Fruit fly (Drosophila melanogaster) whole organism, embryonic: Measurements from ENCODE around the gene Orp8.

Experiments used
- Abd-B ChIP-seq: fragments of 200-800 bp; sonication (Bioruptor generic); optimal IDR thresholded peaks from 2 replicates; lab custom pipeline; 2018; ENCODE audit warnings: missing biosample characterization, mild to moderate bottlenecking, missing genetic modification characterization, moderate library complexity
- Ada2b ChIP-seq: fragments of 200-800 bp; sonication (Bioruptor generic); IDR thresholded peaks from 2 replicates; pipeline ENCODE4 v1.3.6; 2022; ENCODE audit warnings: missing biosample characterization, missing genetic modification characterization
- Blimp-1 ChIP-seq: fragments of 200-800 bp; sonication (Bioruptor generic); optimal IDR thresholded peaks from 3 replicates; lab custom pipeline; 2018; ENCODE audit warnings: missing biosample characterization, missing genetic modification characterization, mild to moderate bottlenecking, moderate library complexity, missing genetic modification reagents
- CG10321 ChIP-seq: fragments of 200-800 bp; sonication (Bioruptor generic); IDR thresholded peaks from 2 replicates; pipeline ENCODE4 v1.3.6; 2022; ENCODE audit warnings: missing biosample characterization, missing genetic modification characterization
- CG10543 ChIP-seq: fragments of 200-800 bp; sonication (Bioruptor generic); optimal IDR thresholded peaks from 3 replicates; lab custom pipeline; 2017; ENCODE audit warnings: missing biosample characterization, mild to moderate bottlenecking, missing genetic modification characterization, moderate library complexity
- CG11696 ChIP-seq: fragments of 200-800 bp; sonication (Bioruptor generic); IDR thresholded peaks from 2 replicates; pipeline ENCODE4 v1.3.6; 2022; ENCODE audit warnings: missing biosample characterization, missing genetic modification characterization
- CG12155 ChIP-seq: fragments of 200-800 bp; sonication (Bioruptor generic); optimal IDR thresholded peaks from 3 replicates; lab custom pipeline; 2016; ENCODE audit warnings: missing biosample characterization, missing genetic modification characterization
- CG12744 ChIP-seq: fragments of 200-800 bp; sonication (Bioruptor generic); optimal IDR thresholded peaks from 2 replicates; lab custom pipeline; 2016; ENCODE audit warnings: missing biosample characterization, missing genetic modification characterization
- CG14860 ChIP-seq: fragments of 200-800 bp; sonication (Bioruptor generic); IDR thresholded peaks from 3 replicates; pipeline ENCODE4 v1.3.6; 2022; ENCODE audit warnings: missing biosample characterization, missing genetic modification characterization; ENCODE audit not compliant: partially characterized antibody
- CG2199 ChIP-seq: fragments of 200-800 bp; sonication (Bioruptor generic); IDR thresholded peaks from 3 replicates; pipeline ENCODE4 v1.3.6; 2022; ENCODE audit warnings: missing biosample characterization, missing genetic modification characterization
- CG30020 ChIP-seq: fragments of 200-800 bp; optimal IDR thresholded peaks from 2 replicates; lab custom pipeline; 2019; ENCODE audit warnings: missing biosample characterization, mild to moderate bottlenecking, missing genetic modification characterization, moderate library complexity
- CG4360 ChIP-seq: fragments of 200-800 bp; sonication (Bioruptor generic); IDR thresholded peaks from 2 replicates; pipeline ENCODE4 v1.3.6; 2022; ENCODE audit warnings: missing biosample characterization, missing genetic modification characterization
- CG6272 ChIP-seq: fragments of 200-800 bp; sonication (Bioruptor generic); IDR thresholded peaks from 2 replicates; pipeline ENCODE4 v1.3.6; 2022; ENCODE audit warnings: missing biosample characterization, missing genetic modification characterization
- CG8924 ChIP-seq: fragments of 200-800 bp; optimal IDR thresholded peaks from 3 replicates; lab custom pipeline; 2019; ENCODE audit warnings: missing biosample characterization, mild to moderate bottlenecking, missing genetic modification characterization, moderate library complexity
- CG9437 ChIP-seq: fragments of 200-800 bp; sonication (Bioruptor generic); optimal IDR thresholded peaks from 2 replicates; lab custom pipeline; 2018; ENCODE audit warnings: missing biosample characterization, mild to moderate bottlenecking, missing genetic modification characterization
- D19A ChIP-seq: fragments of 200-800 bp; optimal IDR thresholded peaks from 3 replicates; lab custom pipeline; 2019; ENCODE audit warnings: missing biosample characterization, mild to moderate bottlenecking, missing genetic modification characterization, moderate library complexity
- Dek ChIP-seq: fragments of 200-800 bp; sonication (Bioruptor generic); optimal IDR thresholded peaks from 3 replicates; lab custom pipeline; 2019; ENCODE audit warnings: missing biosample characterization, mild to moderate bottlenecking, missing genetic modification characterization, moderate library complexity
- Dip2 ChIP-seq: fragments of 200-800 bp; sonication (Bioruptor generic); IDR thresholded peaks from 2 replicates; pipeline ENCODE4 v1.3.6; 2022; ENCODE audit warnings: missing biosample characterization, missing genetic modification characterization
- Fer1 ChIP-seq: fragments of 200-800 bp; sonication (Bioruptor generic); optimal IDR thresholded peaks from 2 replicates; lab custom pipeline; 2017; ENCODE audit warnings: missing biosample characterization, mild to moderate bottlenecking, missing genetic modification characterization
- Gsc ChIP-seq: fragments of 200-800 bp; sonication (Bioruptor generic); IDR thresholded peaks from 2 replicates; pipeline ENCODE4 v1.3.6; 2022; ENCODE audit warnings: missing biosample characterization, missing genetic modification characterization
- HLH54F ChIP-seq: fragments of 200-800 bp; sonication (Bioruptor generic); optimal IDR thresholded peaks from 3 replicates; lab custom pipeline; 2016; ENCODE audit warnings: missing biosample characterization, missing genetic modification characterization
- Hand ChIP-seq: fragments of 200-800 bp; sonication (Bioruptor generic); optimal IDR thresholded peaks from 2 replicates; lab custom pipeline; 2017; ENCODE audit warnings: mild to moderate bottlenecking, missing biosample characterization, missing genetic modification reagents, missing genetic modification characterization
- MESR4 ChIP-seq: fragments of 200-800 bp; sonication (Bioruptor generic); optimal IDR thresholded peaks from 2 replicates; lab custom pipeline; 2018; ENCODE audit warnings: missing biosample characterization, mild to moderate bottlenecking, missing genetic modification characterization, moderate library complexity
- NFAT ChIP-seq: fragments of 200-800 bp; sonication (Bioruptor generic); IDR thresholded peaks from 2 replicates; pipeline ENCODE4 v1.3.6; 2022; ENCODE audit warnings: missing biosample characterization, missing genetic modification characterization
- Tbp ChIP-seq: fragments of >200 bp; optimal IDR thresholded peaks from 2 replicates; lab custom pipeline; 2018; ENCODE audit warnings: missing biosample characterization, missing genetic modification characterization
- Trl ChIP-seq, 3 experiments: fragments of >200 bp in 2 of 3; fragments of 200-800 bp in 1 of 3; sonication (Bioruptor generic) in 1 of 3; optimal IDR thresholded peaks; 2 replicates in 1 of 3; 3 replicates in 2 of 3; lab custom pipeline; 2016 to 2017; ENCODE audit warnings: missing biosample characterization in 1 of 3, missing genetic modification characterization in 1 of 3
- ara ChIP-seq: fragments of 200-800 bp; sonication (Bioruptor generic); IDR thresholded peaks from 2 replicates; pipeline ENCODE4 v1.3.6; 2022; ENCODE audit warnings: missing biosample characterization, missing genetic modification characterization
- ato ChIP-seq: fragments of 200-800 bp; sonication (Bioruptor generic); IDR thresholded peaks from 2 replicates; pipeline ENCODE4 v1.3.6; 2022; ENCODE audit warnings: missing biosample characterization, missing genetic modification characterization; ENCODE audit not compliant: partially characterized antibody
- bsh ChIP-seq, 2 experiments: fragments of 200-800 bp; sonication (Bioruptor generic); optimal IDR thresholded peaks; 2 replicates each; lab custom pipeline; 2017 to 2018; ENCODE audit warnings: mild to moderate bottlenecking in 2 of 2, missing biosample characterization in 2 of 2, missing genetic modification characterization in 2 of 2, moderate library complexity in 1 of 2
- cg ChIP-seq: fragments of 200-800 bp; sonication (Bioruptor generic); optimal IDR thresholded peaks from 3 replicates; lab custom pipeline; 2019; ENCODE audit warnings: missing biosample characterization, mild to moderate bottlenecking, missing genetic modification characterization, moderate library complexity
- chinmo ChIP-seq: fragments of 200-800 bp; sonication (Bioruptor generic); IDR thresholded peaks from 4 replicates; pipeline ENCODE4 v1.3.6; 2022; ENCODE audit warnings: missing biosample characterization, missing genetic modification characterization; ENCODE audit not compliant: partially characterized antibody
- crol ChIP-seq: fragments of 200-800 bp; sonication (Bioruptor generic); IDR thresholded peaks from 2 replicates; pipeline ENCODE4 v1.3.6; 2022; ENCODE audit warnings: missing biosample characterization, missing genetic modification characterization
- dati ChIP-seq: fragments of 200-800 bp; sonication (Bioruptor generic); IDR thresholded peaks from 2 replicates; pipeline ENCODE4 v1.3.6; 2022; ENCODE audit warnings: missing biosample characterization, missing genetic modification characterization
- dm ChIP-seq: fragments of 200-800 bp; sonication (Bioruptor generic); optimal IDR thresholded peaks from 3 replicates; lab custom pipeline; 2016; ENCODE audit warnings: missing biosample characterization, missing genetic modification characterization
- dpn ChIP-seq, 2 experiments: fragments of 200-800 bp; sonication (Bioruptor generic); optimal IDR thresholded peaks; 3 replicates each; lab custom pipeline; 2016; ENCODE audit warnings: missing biosample characterization in 2 of 2, missing genetic modification characterization in 2 of 2
- dysf ChIP-seq: fragments of 200-800 bp; sonication (Bioruptor generic); IDR thresholded peaks from 3 replicates; pipeline ENCODE4 v1.3.6; 2022; ENCODE audit warnings: missing biosample characterization, missing genetic modification characterization
- eve ChIP-seq, 2 experiments: fragments of >200 bp; optimal IDR thresholded peaks; 2 replicates each; lab custom pipeline; 2017; ENCODE audit warnings: missing biosample characterization in 2 of 2, missing genetic modification characterization in 2 of 2
- onecut ChIP-seq: fragments of 200-800 bp; sonication (Bioruptor generic); IDR thresholded peaks from 2 replicates; pipeline ENCODE4 v1.3.6; 2022; ENCODE audit warnings: missing biosample characterization, missing genetic modification characterization
- prd ChIP-seq, 3 experiments: fragments of >200 bp in 2 of 3; fragments of 200-800 bp in 1 of 3; sonication (Bioruptor generic) in 1 of 3; optimal IDR thresholded peaks in 2 of 3; IDR thresholded peaks in 1 of 3; 2 replicates in 2 of 3; 3 replicates in 1 of 3; pipeline versions ENCODE4 v1.3.6 to Lab custom; 2017 to 2022; ENCODE audit warnings: missing biosample characterization in 1 of 3, missing genetic modification characterization in 1 of 3
- sens ChIP-seq: fragments of 200-800 bp; sonication (Bioruptor generic); peaks from one replicate; lab custom pipeline; 2016; ENCODE audit warnings: missing biosample characterization, missing genetic modification characterization
- sim ChIP-seq: fragments of 200-800 bp; sonication (Bioruptor generic); IDR thresholded peaks from 2 replicates; pipeline ENCODE4 v1.3.6; 2022; ENCODE audit warnings: missing biosample characterization, missing genetic modification characterization
- toy ChIP-seq: fragments of 200-800 bp; sonication (Bioruptor generic); IDR thresholded peaks from 2 replicates; pipeline ENCODE4 v1.3.6; 2022; ENCODE audit warnings: missing biosample characterization, missing genetic modification characterization
- trem ChIP-seq: fragments of 200-800 bp; optimal IDR thresholded peaks from 3 replicates; lab custom pipeline; 2019; ENCODE audit warnings: missing biosample characterization, mild to moderate bottlenecking, missing genetic modification characterization, moderate library complexity
- unpg ChIP-seq: fragments of 200-800 bp; sonication (Bioruptor generic); optimal IDR thresholded peaks from 3 replicates; lab custom pipeline; 2018; ENCODE audit warnings: missing biosample characterization, mild to moderate bottlenecking, missing genetic modification characterization, moderate library complexity
- zfh1 ChIP-seq: fragments of 200-800 bp; sonication (Bioruptor generic); IDR thresholded peaks from 3 replicates; pipeline ENCODE4 v1.3.6; 2022; ENCODE audit warnings: missing biosample characterization, missing genetic modification characterization

Gene Orp8

dm6 chr3R:20282103-20282502, 27.0 kb upstream of the Orp8 start:
- TF ChIP-seq ara (GFP tag; lab: Robert Waterston, UW) (no peak), bsh (GFP tag; optimal IDR thresholded peaks at IDR 0.05; lab: Kevin White, UChicago) (peak in 1 of 2 experiments; percentile 12)

dm6 chr3R:20282769-20283530, 26.2 kb upstream of the Orp8 start:
- no peak for TF ChIP-seq Ada2b (GFP tag; lab: Robert Waterston, UW)
- TF ChIP-seq CG10543 = no peak
- no peak for TF ChIP-seq MESR4 (GFP tag; lab: Kevin White, UChicago)
- no peak for TF ChIP-seq prd (optimal IDR thresholded peaks at IDR 0.05; lab: Kevin White, UChicago)
- TF ChIP-seq prd (GFP tag; IDR thresholded peaks at IDR 0.05; lab: Robert Waterston, UW) = no peak
- TF ChIP-seq CG4360 (GFP tag; lab: Robert Waterston, UW) = peak; percentile 51
- TF ChIP-seq Fer1 = no peak
- no peak for TF ChIP-seq CG30020 (tag; lab: Kevin White, UChicago)
- TF ChIP-seq onecut (GFP tag; lab: Robert Waterston, UW) = no peak
- no peak for TF ChIP-seq dati (GFP tag; lab: Robert Waterston, UW)
- TF ChIP-seq CG14860 (GFP tag; lab: Robert Waterston, UW) = 0 out of 3 replicates have a peak, but pooled peaks have one; percentile 12
- no peak for TF ChIP-seq Dip2 (GFP tag; lab: Robert Waterston, UW)
- TF ChIP-seq zfh1 = no peak
- peak; percentile 48; the same call in 1 of the 2 replicates for TF ChIP-seq CG11696 (GFP tag; lab: Robert Waterston, UW)
- peak; percentile 80 for TF ChIP-seq sens (GFP tag; lab: Kevin White, UChicago)
- TF ChIP-seq NFAT (GFP tag; lab: Robert Waterston, UW) = no peak

dm6 chr3R:20283531-20284139, 25.5 kb upstream of the Orp8 start:
- TF ChIP-seq CG6272 (GFP tag; lab: Robert Waterston, UW) (no peak), Blimp-1 (GFP tag; lab: Kevin White, UChicago) (peak; percentile 45), crol (peak; percentile 32; the same call in 1 of the 2 replicates), CG2199 (GFP tag; lab: Robert Waterston, UW) (no peak), cg (peak; percentile 60), eve (GFP tag; optimal IDR thresholded peaks at IDR 0.05; lab: Kevin White, UChicago) (no peak), CG10321 (GFP tag; lab: Robert Waterston, UW) (no peak), Abd-B (GFP tag; lab: Kevin White, UChicago) (no peak), CG12155 (GFP tag; lab: Kevin White, UChicago) (no peak), bsh (GFP tag; optimal IDR thresholded peaks at IDR 0.05; lab: Kevin White, UChicago) (peak in 1 of 2 experiments; percentile 3), Tbp (GFP tag; lab: Kevin White, UChicago) (no peak), unpg (GFP tag; lab: Kevin White, UChicago) (no peak), CG11696 (GFP tag; lab: Robert Waterston, UW) (0 out of 2 replicates have a peak, but pooled peaks have one; percentile 15), chinmo (GFP tag; lab: Robert Waterston, UW) (no peak), Gsc (no peak), dm (no peak), dpn (GFP tag; optimal IDR thresholded peaks at IDR 0.05; lab: Kevin White, UChicago) (no peak), HLH54F (GFP tag; lab: Kevin White, UChicago) (no peak), CG8924 (tag; lab: Kevin White, UChicago) (no peak), Hand (no peak), CG9437 (GFP tag; lab: Kevin White, UChicago) (no peak), toy (GFP tag; lab: Robert Waterston, UW) (no peak), Trl (optimal IDR thresholded peaks at IDR 0.05; lab: Kevin White, UChicago) (peak in 1 of 2 experiments; percentile 3), Trl (GFP tag; optimal IDR thresholded peaks at IDR 0.05; lab: Kevin White, UChicago) (no peak), D19A (tag; lab: Kevin White, UChicago) (no peak), Dek (no peak), sim (GFP tag; lab: Robert Waterston, UW) (0 out of 2 replicates have a peak, but pooled peaks have one; percentile 33), CG12744 (GFP tag; lab: Kevin White, UChicago) (no peak), dysf (GFP tag; lab: Robert Waterston, UW) (no peak), ato (no peak), trem (tag; lab: Kevin White, UChicago) (no peak)
